Worm (Caenorhabditis elegans): ENCODE data around the gene puf-3.

- no peak for TF ChIP-seq T22C8.4 (GFP tag; IDR thresholded peaks at IDR 0.05)
- TF ChIP-seq tab-1 (GFP tag; IDR thresholded peaks at IDR 0.05), result no peak
- TF ChIP-seq klf-2 (GFP tag; conservative IDR thresholded peaks at IDR 0.05), result no peak
- TF ChIP-seq flt-1 (GFP tag; IDR thresholded peaks at IDR 0.05), result no peak
- TF ChIP-seq med-1 (GFP tag; optimal IDR thresholded peaks at IDR 0.05; ENCODE audit: insufficient read depth), result no peak
- no peak for TF ChIP-seq cog-1 (tag; optimal IDR thresholded peaks at IDR 0.05)
These were observed 45.4 kb upstream of the puf-3 start for ce11 chrIV:13557393-13557792.
